Worm (Caenorhabditis elegans) whole organism, late embryonic: ENCODE measurements around the gene T25D3.4.

Experiments used
- ama-1 ChIP-seq: fragments of 150-350 bp; optimal IDR thresholded peaks from 2 replicates; lab custom pipeline; 2014
- ceh-9 ChIP-seq: sonication (generic microtip); optimal IDR thresholded peaks from 2 replicates; lab custom pipeline; 2016; ENCODE audit warnings: mild to moderate bottlenecking, missing genetic modification characterization, inconsistent platforms, missing compliant biosample characterization
- elt-2 ChIP-seq: sonication (generic microtip); optimal IDR thresholded peaks from 2 replicates; lab custom pipeline; 2016; ENCODE audit warnings: missing genetic modification reagents, missing genetic modification characterization, missing compliant biosample characterization
- fkh-10 ChIP-seq: fragments of 150-350 bp; optimal IDR thresholded peaks from 2 replicates; lab custom pipeline; 2014; ENCODE audit warnings: missing biosample characterization, missing genetic modification reagents, missing genetic modification characterization
- lim-6 ChIP-seq: sonication (generic microtip); optimal IDR thresholded peaks from 2 replicates; lab custom pipeline; 2016; ENCODE audit warnings: missing genetic modification characterization, missing compliant biosample characterization
- madf-2 ChIP-seq: sonication (generic microtip); optimal IDR thresholded peaks from 2 replicates; lab custom pipeline; 2017; ENCODE audit warnings: missing genetic modification characterization, missing compliant biosample characterization
- odd-2 ChIP-seq: sonication (generic microtip); optimal IDR thresholded peaks from 2 replicates; lab custom pipeline; 2017; ENCODE audit warnings: antibody characterized with exemption, mild to moderate bottlenecking, missing genetic modification characterization, missing compliant biosample characterization
- pqm-1 ChIP-seq: sonication (generic microtip); optimal IDR thresholded peaks from 2 replicates; lab custom pipeline; 2016; ENCODE audit warnings: missing genetic modification characterization, missing compliant biosample characterization
- unc-86 ChIP-seq: sonication (generic microtip); optimal IDR thresholded peaks from 2 replicates; lab custom pipeline; 2016; ENCODE audit warnings: missing genetic modification characterization, missing compliant biosample characterization

DNA sequence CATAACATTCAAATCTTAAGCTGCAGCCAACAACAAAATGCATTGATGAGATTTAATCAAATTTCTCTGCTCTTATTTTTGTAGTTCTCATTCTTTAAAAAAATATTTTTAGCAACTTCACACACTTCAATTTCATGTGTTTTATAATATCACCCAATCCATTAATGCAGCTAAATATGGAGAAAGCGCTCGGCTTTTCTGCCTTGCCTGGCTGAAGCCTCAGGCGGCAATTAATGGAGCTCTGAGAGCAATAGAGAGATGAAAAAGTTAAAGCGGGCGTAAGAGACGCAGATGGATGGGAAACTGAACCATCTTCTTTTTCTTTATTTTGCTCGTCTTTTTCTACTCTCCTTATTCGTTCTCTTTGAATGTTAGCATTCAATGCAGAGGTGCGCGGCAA, 39.3 kb upstream of the T25D3.4 start:
- TF ChIP-seq elt-2 (tag; lab: Kevin White, UChicago), result no peak
- no peak for TF ChIP-seq lim-6 (tag; lab: Kevin White, UChicago)
- TF ChIP-seq unc-86 (tag; lab: Kevin White, UChicago), result no peak
- no peak for TF ChIP-seq madf-2 (tag; lab: Kevin White, UChicago)
- TF ChIP-seq ama-1, result no peak
- TF ChIP-seq pqm-1 (tag; lab: Kevin White, UChicago), result no peak
- no peak for TF ChIP-seq odd-2 (tag; lab: Kevin White, UChicago)
- TF ChIP-seq ceh-9 (tag; lab: Kevin White, UChicago), result no peak
- no peak for TF ChIP-seq fkh-10
